Fruit fly (Drosophila melanogaster): ENCODE measurements around the gene CG42763.

DNA sequence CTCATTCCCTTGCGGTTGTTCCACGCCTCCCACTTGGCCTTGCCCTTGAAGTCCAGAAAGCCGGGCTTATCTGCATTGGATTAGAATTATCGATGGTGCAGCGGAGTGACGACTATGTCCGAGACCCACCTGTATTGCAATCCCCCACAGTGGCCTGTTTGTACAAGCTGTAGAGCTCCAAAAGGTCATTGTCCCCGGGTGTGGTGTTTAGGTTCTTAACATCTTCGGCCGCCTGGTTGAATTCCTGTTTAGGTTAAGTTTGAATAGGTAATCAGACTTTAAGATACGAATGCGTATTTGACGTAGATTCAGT lies 17.0 kb upstream of the CG42763 start:
- TF ChIP-seq bab1 (GFP tag; optimal IDR thresholded peaks at IDR 0.05) (no peak), cnc (optimal IDR thresholded peaks at IDR 0.05) (no peak)
